Worm (Caenorhabditis elegans) whole organism, L2 larva: ENCODE results near the gene oops-1.

Experiments
- C34F6.9 ChIP-seq: fragments of 150-350 bp; optimal IDR thresholded peaks from 2 replicates; lab custom pipeline; 2014; ENCODE audit warnings: missing biosample characterization, missing genetic modification characterization
- F13H6.1 ChIP-seq: sonication (generic microtip); optimal IDR thresholded peaks from 2 replicates; lab custom pipeline; 2016; ENCODE audit warnings: missing genetic modification characterization, missing compliant biosample characterization
- Y55F3AM.14 ChIP-seq: fragments of 200-800 bp; sonication (Bioruptor generic); optimal IDR thresholded peaks from 2 replicates; lab custom pipeline; 2018; ENCODE audit warnings: mild to moderate bottlenecking, missing genetic modification characterization, missing compliant biosample characterization
- aly-2 ChIP-seq: fragments of 150-350 bp; optimal IDR thresholded peaks from 2 replicates; lab custom pipeline; 2014; ENCODE audit warnings: missing biosample characterization, missing genetic modification characterization
- blmp-1 ChIP-seq: sonication (generic microtip); optimal IDR thresholded peaks from 2 replicates; lab custom pipeline; 2017; ENCODE audit warnings: missing genetic modification characterization, mild to moderate bottlenecking, missing compliant biosample characterization, antibody characterized with exemption, moderate library complexity; ENCODE audit not compliant: insufficient read depth
- ceh-16 ChIP-seq: fragments of 150-350 bp; optimal IDR thresholded peaks from 2 replicates; lab custom pipeline; 2014; ENCODE audit warnings: missing biosample characterization, missing genetic modification characterization
- ceh-82 ChIP-seq: fragments of 150-350 bp; optimal IDR thresholded peaks from 2 replicates; lab custom pipeline; 2014; ENCODE audit warnings: missing biosample characterization, missing genetic modification characterization
- crh-2 ChIP-seq: sonication (generic microtip); optimal IDR thresholded peaks from 2 replicates; lab custom pipeline; 2017; ENCODE audit warnings: missing biosample characterization, missing genetic modification characterization
- dmd-4 ChIP-seq: sonication (generic microtip); optimal IDR thresholded peaks from 2 replicates; lab custom pipeline; 2017; ENCODE audit warnings: missing biosample characterization, missing genetic modification characterization
- egl-27 ChIP-seq: sonication (generic microtip); optimal IDR thresholded peaks from 3 replicates; lab custom pipeline; 2017; ENCODE audit warnings: missing biosample characterization, missing genetic modification reagents, missing genetic modification characterization
- elt-1 ChIP-seq: fragments of 150-350 bp; optimal IDR thresholded peaks from 2 replicates; lab custom pipeline; 2014; ENCODE audit warnings: missing biosample characterization, missing genetic modification characterization
- fos-1 ChIP-seq: fragments of 150-350 bp; optimal IDR thresholded peaks from 2 replicates; lab custom pipeline; 2014; ENCODE audit warnings: missing biosample characterization, missing genetic modification characterization
- gmeb-1 ChIP-seq: fragments of 150-350 bp; optimal IDR thresholded peaks from 2 replicates; lab custom pipeline; 2014; ENCODE audit warnings: missing biosample characterization, missing genetic modification characterization
- lin-11 ChIP-seq: fragments of 150-350 bp; sonication (generic microtip); optimal IDR thresholded peaks from 2 replicates; lab custom pipeline; 2014; ENCODE audit warnings: missing biosample characterization, missing genetic modification characterization, inconsistent platforms, mixed read lengths
- lin-13 ChIP-seq: fragments of 150-350 bp; optimal IDR thresholded peaks from 2 replicates; lab custom pipeline; 2014; ENCODE audit warnings: missing biosample characterization, missing genetic modification reagents, missing genetic modification characterization
- lsy-2 ChIP-seq, 2 experiments: fragments of 150-350 bp in 1 of 2; sonication (generic microtip) in 1 of 2; optimal IDR thresholded peaks; 2 replicates each; lab custom pipeline; 2014 to 2017; ENCODE audit warnings: missing biosample characterization in 2 of 2, missing genetic modification characterization in 2 of 2
- mab-5 ChIP-seq: fragments of 150-350 bp; optimal IDR thresholded peaks from 2 replicates; lab custom pipeline; 2014; ENCODE audit warnings: missing biosample characterization, missing genetic modification characterization
- mdl-1 ChIP-seq, 2 experiments: fragments of 150-350 bp in 1 of 2; sonication (generic microtip) in 1 of 2; optimal IDR thresholded peaks; 2 replicates each; lab custom pipeline; 2017; ENCODE audit warnings: missing biosample characterization in 2 of 2, missing genetic modification characterization in 2 of 2
- nhr-10 ChIP-seq: sonication (generic microtip); optimal IDR thresholded peaks from 2 replicates; lab custom pipeline; 2017; ENCODE audit warnings: missing biosample characterization, missing genetic modification characterization
- nhr-12 ChIP-seq: fragments of 150-350 bp; optimal IDR thresholded peaks from 2 replicates; lab custom pipeline; 2014; ENCODE audit warnings: missing biosample characterization, missing genetic modification characterization
- nhr-129 ChIP-seq: fragments of 150-350 bp; optimal IDR thresholded peaks from 2 replicates; lab custom pipeline; 2014; ENCODE audit warnings: missing biosample characterization, missing genetic modification characterization
- nhr-23 ChIP-seq: fragments of 150-350 bp; optimal IDR thresholded peaks from 2 replicates; lab custom pipeline; 2014; ENCODE audit warnings: missing biosample characterization, missing genetic modification reagents, missing genetic modification characterization
- nhr-237 ChIP-seq: fragments of 150-350 bp; optimal IDR thresholded peaks from 2 replicates; lab custom pipeline; 2014; ENCODE audit warnings: missing biosample characterization, missing genetic modification characterization
- nhr-25 ChIP-seq: fragments of 150-350 bp; sonication (generic microtip); optimal IDR thresholded peaks from 3 replicates; lab custom pipeline; 2014; ENCODE audit warnings: missing biosample characterization, missing genetic modification characterization
- nhr-6 ChIP-seq: fragments of 150-350 bp; optimal IDR thresholded peaks from 2 replicates; lab custom pipeline; 2014; ENCODE audit warnings: missing biosample characterization, missing genetic modification characterization
- nhr-77 ChIP-seq: fragments of 150-350 bp; optimal IDR thresholded peaks from 2 replicates; lab custom pipeline; 2014; ENCODE audit warnings: missing biosample characterization, missing genetic modification characterization
- peb-1 ChIP-seq: fragments of 150-350 bp; optimal IDR thresholded peaks from 2 replicates; lab custom pipeline; 2014; ENCODE audit warnings: missing biosample characterization, missing genetic modification characterization
- skn-1 ChIP-seq: sonication (generic microtip); optimal IDR thresholded peaks from 2 replicates; lab custom pipeline; 2017; ENCODE audit warnings: missing biosample characterization, missing genetic modification characterization
- sma-3 ChIP-seq: sonication (generic microtip); optimal IDR thresholded peaks from 2 replicates; lab custom pipeline; 2016; ENCODE audit warnings: missing genetic modification reagents, missing genetic modification characterization, missing compliant biosample characterization
- sma-9 ChIP-seq, 2 experiments: fragments of 150-350 bp in 1 of 2; sonication (generic microtip) in 1 of 2; optimal IDR thresholded peaks; 2 replicates each; lab custom pipeline; 2014 to 2016; ENCODE audit warnings: missing genetic modification characterization in 2 of 2, mild to moderate bottlenecking in 1 of 2, missing biosample characterization in 1 of 2, missing compliant biosample characterization in 1 of 2, missing genetic modification reagents in 1 of 2, moderate library complexity in 1 of 2
- snpc-4 ChIP-seq: fragments of 150-350 bp; optimal IDR thresholded peaks from 2 replicates; lab custom pipeline; 2014; ENCODE audit warnings: missing biosample characterization, missing genetic modification characterization
- unc-39 ChIP-seq: fragments of 150-350 bp; optimal IDR thresholded peaks from 2 replicates; lab custom pipeline; 2014; ENCODE audit warnings: missing biosample characterization, missing genetic modification characterization
- zag-1 ChIP-seq: fragments of 150-350 bp; optimal IDR thresholded peaks from 2 replicates; lab custom pipeline; 2014; ENCODE audit warnings: missing biosample characterization, missing genetic modification characterization
- ztf-1 ChIP-seq: fragments of 200-800 bp; sonication (Bioruptor generic); conservative IDR thresholded peaks from 2 replicates; pipeline ENCODE4 v1.3.6; 2022; ENCODE audit warnings: missing genetic modification characterization, missing compliant biosample characterization
- ztf-11 ChIP-seq: sonication (generic microtip); optimal IDR thresholded peaks from 2 replicates; lab custom pipeline; 2017; ENCODE audit warnings: missing biosample characterization, missing genetic modification characterization

oops-1 gene

DNA sequence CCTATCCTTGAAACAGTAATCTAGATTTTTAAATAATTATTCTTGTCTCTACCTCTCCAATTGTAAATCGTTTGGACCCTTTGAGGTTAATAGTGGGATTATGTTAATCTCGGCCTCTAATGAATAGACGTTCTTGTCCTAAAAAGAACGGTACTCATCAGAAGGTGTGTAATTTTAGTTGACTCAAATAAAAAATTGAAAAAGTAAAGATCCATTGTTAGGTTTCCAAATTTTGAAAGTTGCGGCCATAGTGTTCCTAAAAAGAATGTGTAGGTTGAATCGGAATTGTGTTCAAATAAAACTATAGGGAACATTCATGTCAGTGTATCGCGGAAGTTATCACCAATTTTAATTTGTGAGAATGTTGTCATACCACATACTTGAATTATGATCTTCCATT is 41.7 kb upstream of the oops-1 start:
- TF ChIP-seq nhr-10 (tag; lab: Kevin White, UChicago), result no peak
- TF ChIP-seq sma-3 (GFP tag; lab: Kevin White, UChicago), result no peak
- no peak for TF ChIP-seq ztf-11 (tag; lab: Kevin White, UChicago)
- no peak for TF ChIP-seq aly-2 (tag; lab: Kevin White, UChicago)
- no peak for TF ChIP-seq unc-39 (tag; lab: Kevin White, UChicago)
- no peak for TF ChIP-seq C34F6.9 (tag; lab: Kevin White, UChicago)
- TF ChIP-seq elt-1 (tag; lab: Kevin White, UChicago), result no peak
- TF ChIP-seq Y55F3AM.14, result no peak
- no peak for TF ChIP-seq nhr-12 (tag; lab: Kevin White, UChicago)
- TF ChIP-seq egl-27 (tag; lab: Kevin White, UChicago), result no peak
- no peak for TF ChIP-seq crh-2
- TF ChIP-seq mab-5 (tag; lab: Kevin White, UChicago), result no peak
- no peak for TF ChIP-seq ceh-16 (tag; lab: Kevin White, UChicago)
- no peak for TF ChIP-seq zag-1 (tag; lab: Kevin White, UChicago)
- TF ChIP-seq skn-1, result no peak
- TF ChIP-seq nhr-25, result no peak
- no peak for TF ChIP-seq gmeb-1 (tag; lab: Kevin White, UChicago)
- TF ChIP-seq snpc-4 (tag; lab: Kevin White, UChicago), result no peak
- no peak for TF ChIP-seq nhr-77 (tag; lab: Kevin White, UChicago)
- TF ChIP-seq, all 48 proteins: peak for 0

- no peak for TF ChIP-seq mab-5 (tag; lab: Kevin White, UChicago)
Observed at ce11 chrIV:5850765-5851377, 36.9 kb upstream of the oops-1 start.

DNA sequence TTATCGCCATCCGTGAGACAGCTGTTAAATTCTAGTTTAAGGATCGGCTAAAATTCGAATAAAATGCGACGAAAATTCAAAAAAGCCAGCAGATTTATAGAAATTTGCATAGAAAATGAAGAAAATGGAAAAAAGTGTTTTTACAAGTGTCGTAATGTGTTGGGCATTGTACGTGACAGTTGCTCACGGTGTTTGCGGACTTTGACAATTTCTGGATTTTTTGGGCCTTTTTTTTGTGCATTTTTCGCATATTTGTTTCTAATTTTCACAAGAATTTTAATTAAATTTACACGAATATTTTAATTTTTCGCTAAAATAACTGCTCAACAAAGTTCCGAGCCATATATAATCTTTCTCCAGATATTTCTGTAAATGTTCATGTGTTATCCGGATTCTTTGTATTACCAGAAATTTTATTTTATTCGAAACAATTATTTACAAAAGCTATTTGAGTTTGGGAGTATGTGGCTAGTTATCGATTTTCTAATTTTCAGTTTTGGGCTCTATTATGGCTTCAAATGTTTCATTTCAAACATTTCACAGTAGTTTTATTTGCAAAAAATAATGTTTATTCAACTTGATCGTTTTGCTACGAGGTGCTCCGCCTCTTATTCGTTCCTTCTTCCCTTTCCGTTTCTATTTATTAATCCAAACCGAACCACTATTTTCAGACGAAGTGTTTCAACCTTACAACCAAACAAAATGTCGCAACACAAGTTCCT is 34.2 kb upstream of the oops-1 start, which contains the start of gene sams-3:
Gene sams-3, plus strand, starts transcription at position 672 of the 722 bp plus-strand sequence.
- TF ChIP-seq gmeb-1 (tag; lab: Kevin White, UChicago) (peak; percentile 64), sma-9 (GFP tag; optimal IDR thresholded peaks at IDR 0.05; lab: Kevin White, UChicago) (peak; percentile 45), sma-9 (tag; optimal IDR thresholded peaks at IDR 0.05; lab: Kevin White, UChicago) (no peak), C34F6.9 (tag; lab: Kevin White, UChicago) (peak; percentile 60), dmd-4 (no peak), nhr-129 (tag; lab: Kevin White, UChicago) (peak; percentile 27), ceh-82 (tag; lab: Kevin White, UChicago) (no peak), lsy-2 (tag; optimal IDR thresholded peaks at IDR 0.05; lab: Kevin White, UChicago) (peak; percentile 42 to 68), nhr-25 (peak; percentile 22)
- TF ChIP-seq, all 48 proteins: peak for 6

DNA sequence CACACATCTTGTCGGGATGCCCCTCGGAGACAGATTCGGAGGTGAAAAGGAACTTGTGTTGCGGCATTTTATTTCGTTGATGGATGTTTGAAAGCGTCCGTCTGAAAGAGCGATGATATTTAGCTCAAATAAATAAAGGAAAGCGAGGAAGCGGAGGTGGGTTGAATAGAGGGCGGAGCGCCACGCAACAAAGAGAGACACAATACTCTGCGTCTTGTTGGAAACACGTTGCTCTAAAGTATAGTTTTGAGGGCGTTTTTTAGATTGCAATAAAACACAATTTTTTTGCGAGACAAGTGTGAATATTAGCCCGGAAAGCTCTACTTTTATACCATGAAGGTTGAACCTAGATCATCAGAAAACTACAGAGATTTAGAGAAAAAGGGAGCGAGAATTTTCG is 32.3 kb upstream of the oops-1 start, which contains the start of gene sams-4:
Gene sams-4, minus strand, starts transcription at position 101 of the 400 bp plus-strand sequence.
- no peak for TF ChIP-seq dmd-4
- TF ChIP-seq skn-1, result no peak
- TF ChIP-seq elt-1 (tag; lab: Kevin White, UChicago), result no peak
- TF ChIP-seq sma-9 (GFP tag; optimal IDR thresholded peaks at IDR 0.05; lab: Kevin White, UChicago), result no peak
- TF ChIP-seq sma-9 (tag; optimal IDR thresholded peaks at IDR 0.05; lab: Kevin White, UChicago), result no peak
- no peak for TF ChIP-seq lin-13 (GFP tag; lab: Kevin White, UChicago)
- TF ChIP-seq nhr-77 (tag; lab: Kevin White, UChicago), result no peak
- no peak for TF ChIP-seq mdl-1 (tag; optimal IDR thresholded peaks at IDR 0.05; lab: Kevin White, UChicago)
- TF ChIP-seq ztf-1 (GFP tag; lab: Robert Waterston, UW), result no peak
- TF ChIP-seq peb-1, result no peak
- no peak for TF ChIP-seq egl-27 (tag; lab: Kevin White, UChicago)
- no peak for TF ChIP-seq nhr-237
- no peak for TF ChIP-seq lsy-2 (tag; optimal IDR thresholded peaks at IDR 0.05; lab: Kevin White, UChicago)
- no peak for TF ChIP-seq fos-1 (tag; lab: Kevin White, UChicago)
- no peak for TF ChIP-seq sma-3 (GFP tag; lab: Kevin White, UChicago)
- no peak for TF ChIP-seq nhr-6 (tag; lab: Kevin White, UChicago)
- TF ChIP-seq F13H6.1 (tag; lab: Kevin White, UChicago), result no peak
- no peak for TF ChIP-seq blmp-1
- no peak for TF ChIP-seq nhr-23 (tag; lab: Kevin White, UChicago)
- no peak for TF ChIP-seq lin-11 (tag; lab: Kevin White, UChicago)
